Worm (Caenorhabditis elegans) whole organism, young adult: ENCODE data around the gene dpy-3.

Experiments used
- B0035.1 ChIP-seq: sonication (generic microtip); optimal IDR thresholded peaks from 2 replicates; lab custom pipeline; 2016; ENCODE audit warnings: missing genetic modification characterization, mild to moderate bottlenecking, missing compliant biosample characterization, missing genotype, missing genetic modification reagents
- C17E4.6 ChIP-seq: fragments of 200-800 bp; sonication (Bioruptor generic); IDR thresholded peaks from 2 replicates; pipeline ENCODE4 v1.3.6; 2022; ENCODE audit warnings: missing genetic modification reagents, missing genetic modification characterization, missing compliant biosample characterization
- F10E7.11 ChIP-seq: sonication (generic microtip); optimal IDR thresholded peaks from 2 replicates; lab custom pipeline; 2017; ENCODE audit warnings: mild to moderate bottlenecking, missing genetic modification characterization, moderate library complexity, missing compliant biosample characterization
- F37B4.10 ChIP-seq: fragments of 200-800 bp; sonication (Bioruptor generic); IDR thresholded peaks from 2 replicates; pipeline ENCODE4 v1.3.6; 2022; ENCODE audit warnings: missing genetic modification characterization, missing compliant biosample characterization
- F57A8.1 ChIP-seq: fragments of 200-800 bp; sonication (Bioruptor generic); optimal IDR thresholded peaks from 2 replicates; lab custom pipeline; 2018; ENCODE audit warnings: mild to moderate bottlenecking, missing genetic modification characterization, moderate library complexity, missing compliant biosample characterization
- K12H6.12 ChIP-seq: fragments of 200-800 bp; sonication (Bioruptor generic); optimal IDR thresholded peaks from 2 replicates; lab custom pipeline; 2018; ENCODE audit warnings: mild to moderate bottlenecking, missing genetic modification characterization, missing compliant biosample characterization
- Y79H2A.3 ChIP-seq: fragments of 200-800 bp; sonication (Bioruptor generic); conservative IDR thresholded peaks from 2 replicates; pipeline ENCODE4 v1.3.6; 2022; ENCODE audit warnings: missing genetic modification reagents, missing genetic modification characterization, missing compliant biosample characterization
- ZK185.1 ChIP-seq: sonication (generic microtip); optimal IDR thresholded peaks from 2 replicates; lab custom pipeline; 2016; ENCODE audit warnings: mild to moderate bottlenecking, missing genetic modification characterization, missing compliant biosample characterization; ENCODE audit not compliant: poor library complexity, severe bottlenecking
- attf-6 ChIP-seq: fragments of 200-800 bp; sonication (Bioruptor generic); IDR thresholded peaks from 2 replicates; pipeline ENCODE4 v1.3.6; 2022; ENCODE audit warnings: missing genetic modification reagents, missing genetic modification characterization, missing compliant biosample characterization
- bed-2 ChIP-seq: fragments of 200-800 bp; sonication (Bioruptor generic); IDR thresholded peaks from 2 replicates; pipeline ENCODE4 v1.3.6; 2022; ENCODE audit warnings: missing genetic modification reagents, missing genetic modification characterization, missing compliant biosample characterization
- cebp-1 ChIP-seq, 2 experiments: fragments of 200-800 bp in 1 of 2; sonication (Bioruptor generic) in 1 of 2; sonication (generic microtip) in 1 of 2; IDR thresholded peaks in 1 of 2; optimal IDR thresholded peaks in 1 of 2; 2 replicates each; pipeline versions ENCODE4 v1.3.6 to Lab custom; 2017 to 2022; ENCODE audit warnings: missing compliant biosample characterization in 2 of 2, missing genetic modification characterization in 2 of 2, mild to moderate bottlenecking in 1 of 2, missing genetic modification reagents in 1 of 2, moderate library complexity in 1 of 2
- cebp-2 ChIP-seq: fragments of 200-800 bp; sonication (Bioruptor generic); IDR thresholded peaks from 2 replicates; pipeline ENCODE4 v1.3.6; 2022; ENCODE audit warnings: missing genetic modification characterization, missing compliant biosample characterization
- ceh-58 ChIP-seq: fragments of 200-800 bp; sonication (Bioruptor generic); IDR thresholded peaks from 2 replicates; pipeline ENCODE4 v1.3.6; 2022; ENCODE audit warnings: missing genetic modification characterization, missing compliant biosample characterization
- chd-7 ChIP-seq: sonication (generic microtip); optimal IDR thresholded peaks from 2 replicates; lab custom pipeline; 2016; ENCODE audit warnings: mild to moderate bottlenecking, missing genetic modification characterization, moderate library complexity, missing compliant biosample characterization
- dox-1 ChIP-seq: fragments of 200-800 bp; sonication (Bioruptor generic); IDR thresholded peaks from 2 replicates; pipeline ENCODE4 v1.3.6; 2022; ENCODE audit warnings: missing genetic modification reagents, missing genetic modification characterization, missing compliant biosample characterization
- egrh-3 ChIP-seq: fragments of 200-800 bp; sonication (Bioruptor generic); IDR thresholded peaks from 2 replicates; pipeline ENCODE4 v1.3.6; 2022; ENCODE audit warnings: missing genetic modification reagents, missing genetic modification characterization, missing compliant biosample characterization
- ekl-4 ChIP-seq: fragments of 200-800 bp; sonication (Bioruptor generic); IDR thresholded peaks from 2 replicates; pipeline ENCODE4 v1.3.6; 2022; ENCODE audit warnings: missing genetic modification reagents, missing genetic modification characterization, missing compliant biosample characterization
- ets-4 ChIP-seq: fragments of 200-800 bp; sonication (Bioruptor generic); optimal IDR thresholded peaks from 2 replicates; lab custom pipeline; 2018; ENCODE audit warnings: mild to moderate bottlenecking, missing genetic modification characterization, missing compliant biosample characterization
- fkh-3 ChIP-seq: sonication (generic microtip); optimal IDR thresholded peaks from 2 replicates; lab custom pipeline; 2016; ENCODE audit warnings: mild to moderate bottlenecking, missing genetic modification characterization, missing compliant biosample characterization
- gei-17 ChIP-seq: fragments of 200-800 bp; sonication (Bioruptor generic); optimal IDR thresholded peaks from 2 replicates; lab custom pipeline; 2018; ENCODE audit warnings: mild to moderate bottlenecking, missing genetic modification characterization, missing compliant biosample characterization
- hmg-20 ChIP-seq: fragments of 200-800 bp; sonication (Bioruptor generic); IDR thresholded peaks from 2 replicates; pipeline ENCODE4 v1.3.6; 2022; ENCODE audit warnings: missing genetic modification reagents, missing genetic modification characterization, missing compliant biosample characterization
- hsf-1 ChIP-seq: fragments of 200-800 bp; sonication (Bioruptor generic); IDR thresholded peaks from 2 replicates; pipeline ENCODE4 v1.3.6; 2022; ENCODE audit warnings: missing genetic modification reagents, missing genetic modification characterization, missing compliant biosample characterization
- let-607 ChIP-seq, 2 experiments: fragments of 200-800 bp in 1 of 2; sonication (Bioruptor generic) in 1 of 2; sonication (generic microtip) in 1 of 2; optimal IDR thresholded peaks; 2 replicates each; lab custom pipeline; 2016 to 2018; ENCODE audit warnings: mild to moderate bottlenecking in 2 of 2, missing compliant biosample characterization in 2 of 2, missing genetic modification characterization in 2 of 2, moderate library complexity in 2 of 2, missing genotype in 1 of 2
- lin-40 ChIP-seq: sonication (generic microtip); optimal IDR thresholded peaks from 2 replicates; lab custom pipeline; 2016; ENCODE audit warnings: missing genetic modification characterization, mild to moderate bottlenecking, missing compliant biosample characterization, missing genotype, missing genetic modification reagents
- lin-54 ChIP-seq: fragments of 200-800 bp; sonication (Bioruptor generic); optimal IDR thresholded peaks from 2 replicates; lab custom pipeline; 2018; ENCODE audit warnings: mild to moderate bottlenecking, missing genetic modification characterization, missing compliant biosample characterization
- madf-8 ChIP-seq: fragments of 200-800 bp; sonication (Bioruptor generic); conservative IDR thresholded peaks from 2 replicates; pipeline ENCODE4 v1.3.6; 2022; ENCODE audit warnings: missing genetic modification reagents, missing genetic modification characterization, missing compliant biosample characterization
- mcd-1 ChIP-seq: fragments of 200-800 bp; sonication (Bioruptor generic); IDR thresholded peaks from 2 replicates; pipeline ENCODE4 v1.3.6; 2022; ENCODE audit warnings: missing genetic modification reagents, missing genetic modification characterization, missing compliant biosample characterization
- mel-28 ChIP-seq: sonication (generic microtip); optimal IDR thresholded peaks from 2 replicates; lab custom pipeline; 2016; ENCODE audit warnings: borderline replicate concordance, mild to moderate bottlenecking, missing genetic modification characterization, missing compliant biosample characterization
- nfyb-1 ChIP-seq: fragments of 200-800 bp; sonication (Bioruptor generic); IDR thresholded peaks from 2 replicates; pipeline ENCODE4 v1.3.6; 2022; ENCODE audit warnings: missing genetic modification reagents, missing genetic modification characterization, missing compliant biosample characterization
- nhr-120 ChIP-seq: fragments of 200-800 bp; sonication (Bioruptor generic); IDR thresholded peaks from 2 replicates; pipeline ENCODE4 v1.3.6; 2022; ENCODE audit warnings: missing genetic modification characterization, missing compliant biosample characterization
- nhr-27 ChIP-seq: fragments of 200-800 bp; sonication (Bioruptor generic); optimal IDR thresholded peaks from 2 replicates; lab custom pipeline; 2018; ENCODE audit warnings: mild to moderate bottlenecking, missing genetic modification characterization, moderate library complexity, missing compliant biosample characterization
- sdz-38 ChIP-seq: sonication (generic microtip); optimal IDR thresholded peaks from 2 replicates; lab custom pipeline; 2016; ENCODE audit warnings: missing genotype, missing genetic modification characterization, missing compliant biosample characterization
- sea-2 ChIP-seq: fragments of 200-800 bp; sonication (Bioruptor generic); IDR thresholded peaks from 2 replicates; pipeline ENCODE4 v1.3.6; 2022; ENCODE audit warnings: missing genetic modification characterization, missing compliant biosample characterization
- snpc-1.1 ChIP-seq: sonication (generic microtip); optimal IDR thresholded peaks from 2 replicates; lab custom pipeline; 2017; ENCODE audit warnings: missing genetic modification characterization, mild to moderate bottlenecking, missing compliant biosample characterization, antibody characterized with exemption, moderate library complexity, missing genotype, missing genetic modification reagents; ENCODE audit not compliant: insufficient read depth
- snpc-4 ChIP-seq, 5 experiments: fragments of 150-350 bp in 1 of 5; sonication (generic microtip) in 4 of 5; optimal IDR thresholded peaks; 2 replicates each; lab custom pipeline; 2014 to 2018; ENCODE audit warnings: missing genetic modification characterization in 5 of 5, missing biosample characterization in 3 of 5, antibody characterized with exemption in 2 of 5, mild to moderate bottlenecking in 2 of 5, missing compliant biosample characterization in 2 of 5, missing genotype in 2 of 5, moderate library complexity in 2 of 5, missing genetic modification reagents in 1 of 5
- somi-1 ChIP-seq: fragments of 200-800 bp; sonication (Bioruptor generic); optimal IDR thresholded peaks from 2 replicates; lab custom pipeline; 2018; ENCODE audit warnings: mild to moderate bottlenecking, missing genetic modification characterization, missing compliant biosample characterization
- sptf-2 ChIP-seq: fragments of 200-800 bp; sonication (Bioruptor generic); optimal IDR thresholded peaks from 2 replicates; lab custom pipeline; 2018; ENCODE audit warnings: mild to moderate bottlenecking, missing genetic modification characterization, missing compliant biosample characterization
- unc-130 ChIP-seq: sonication (generic microtip); optimal IDR thresholded peaks from 2 replicates; lab custom pipeline; 2016; ENCODE audit warnings: missing genetic modification reagents, missing genetic modification characterization, missing compliant biosample characterization
- xnd-1 ChIP-seq: sonication (generic microtip); optimal IDR thresholded peaks from 2 replicates; lab custom pipeline; 2016; ENCODE audit warnings: missing genotype, missing genetic modification reagents, missing genetic modification characterization, missing compliant biosample characterization
- ztf-18 ChIP-seq: sonication (generic microtip); optimal IDR thresholded peaks from 2 replicates; lab custom pipeline; 2016; ENCODE audit warnings: missing genotype, mild to moderate bottlenecking, missing genetic modification characterization, missing compliant biosample characterization
- ztf-26 ChIP-seq: sonication (generic microtip); optimal IDR thresholded peaks from 2 replicates; lab custom pipeline; 2017; ENCODE audit warnings: missing genetic modification characterization, missing compliant biosample characterization

Gene dpy-3

ce11 chrX:2176361-2176880 is 31.0 kb upstream of the dpy-3 start, which contains the start of gene F48B9.8:
Gene F48B9.8 (minus strand): TSS chrX:2176411.
- TF ChIP-seq ceh-58 (GFP tag; lab: Robert Waterston, UW): no peak
- no peak for TF ChIP-seq somi-1 (GFP tag; lab: Kevin White, UChicago)
- TF ChIP-seq sea-2 (GFP tag; lab: Robert Waterston, UW): no peak
- no peak for TF ChIP-seq hsf-1 (GFP tag; lab: Robert Waterston, UW)
- no peak for TF ChIP-seq ekl-4
- TF ChIP-seq attf-6: no peak
- TF ChIP-seq egrh-3 (GFP tag; lab: Robert Waterston, UW): no peak
- no peak for TF ChIP-seq Y79H2A.3 (GFP tag; lab: Robert Waterston, UW)
- TF ChIP-seq ZK185.1 (tag; lab: Kevin White, UChicago): no peak
- TF ChIP-seq cebp-1 (GFP tag; IDR thresholded peaks at IDR 0.05; lab: Robert Waterston, UW): no peak
- TF ChIP-seq cebp-1 (tag; optimal IDR thresholded peaks at IDR 0.05; lab: Kevin White, UChicago): no peak
- TF ChIP-seq K12H6.12 (tag; lab: Kevin White, UChicago): no peak
- TF ChIP-seq nhr-120 (GFP tag; lab: Robert Waterston, UW): no peak
- TF ChIP-seq F10E7.11 (tag; lab: Kevin White, UChicago): no peak
- TF ChIP-seq mel-28 (tag; lab: Kevin White, UChicago): no peak
- TF ChIP-seq nhr-27 (tag; lab: Kevin White, UChicago): no peak
- TF ChIP-seq ztf-26: no peak
- TF ChIP-seq ets-4 (GFP tag; lab: Kevin White, UChicago): no peak
- no peak for TF ChIP-seq snpc-4 (GFP tag; optimal IDR thresholded peaks at IDR 0.05; lab: Kevin White, UChicago)
- TF ChIP-seq snpc-4 (tag; optimal IDR thresholded peaks at IDR 0.05; lab: Kevin White, UChicago): no peak
- no peak for TF ChIP-seq snpc-1.1 (tag; lab: Kevin White, UChicago)
- TF ChIP-seq, all 124 proteins: peak for 0

- TF ChIP-seq sdz-38: no peak
- no peak for TF ChIP-seq B0035.1 (tag; lab: Kevin White, UChicago)
- TF ChIP-seq ceh-58 (GFP tag; lab: Robert Waterston, UW): no peak
- TF ChIP-seq lin-40 (tag; lab: Kevin White, UChicago): no peak
- TF ChIP-seq nfyb-1 (GFP tag; lab: Robert Waterston, UW): no peak
- TF ChIP-seq C17E4.6 (GFP tag; lab: Robert Waterston, UW): no peak
- TF ChIP-seq, all 124 proteins: peak for 0
Observed at ce11 chrX:2164751-2165150, 19.3 kb upstream of the dpy-3 start, which contains the start of gene F48B9.3. Gene F48B9.3 (plus strand): TSS chrX:2165051.

ce11 chrX:2163084-2163483 is 17.6 kb upstream of the dpy-3 start, which contains the start of gene pdf-2:
Gene pdf-2 (plus strand): TSS chrX:2163384.
- TF ChIP-seq egrh-3 (GFP tag; lab: Robert Waterston, UW) (no peak), let-607 (tag; optimal IDR thresholded peaks at IDR 0.05; lab: Kevin White, UChicago) (no peak), unc-130 (GFP tag; lab: Kevin White, UChicago) (no peak), sptf-2 (GFP tag; lab: Kevin White, UChicago) (no peak), cebp-2 (GFP tag; lab: Robert Waterston, UW) (no peak), chd-7 (tag; lab: Kevin White, UChicago) (no peak), bed-2 (GFP tag; lab: Robert Waterston, UW) (no peak), madf-8 (GFP tag; lab: Robert Waterston, UW) (no peak), ztf-18 (tag; lab: Kevin White, UChicago) (no peak), F37B4.10 (GFP tag; lab: Robert Waterston, UW) (no peak), hmg-20 (GFP tag; lab: Robert Waterston, UW) (no peak), lin-54 (GFP tag; lab: Kevin White, UChicago) (no peak), F57A8.1 (GFP tag; lab: Kevin White, UChicago) (no peak), dox-1 (no peak), xnd-1 (tag; lab: Kevin White, UChicago) (no peak), gei-17 (no peak), mcd-1 (GFP tag; lab: Robert Waterston, UW) (no peak), snpc-1.1 (tag; lab: Kevin White, UChicago) (no peak), C17E4.6 (GFP tag; lab: Robert Waterston, UW) (no peak), fkh-3 (no peak)
